Worm (Caenorhabditis elegans) whole organism, midembryonic: Measurements from ENCODE around the gene dph-7.

Experiments used
- T22C8.4 ChIP-seq: fragments of 200-800 bp; sonication (Bioruptor generic); IDR thresholded peaks from 2 replicates; pipeline ENCODE4 v1.3.6; 2022; ENCODE audit warnings: missing genetic modification characterization, missing compliant biosample characterization
- cog-1 ChIP-seq: sonication (generic microtip); optimal IDR thresholded peaks from 2 replicates; lab custom pipeline; 2016; ENCODE audit warnings: missing genetic modification characterization, missing compliant biosample characterization
- flt-1 ChIP-seq: fragments of 200-800 bp; sonication (Bioruptor generic); IDR thresholded peaks from 2 replicates; pipeline ENCODE4 v1.3.6; 2022; ENCODE audit warnings: missing genetic modification characterization, missing compliant biosample characterization
- med-1 ChIP-seq: sonication (generic microtip); optimal IDR thresholded peaks from 2 replicates; lab custom pipeline; 2017; ENCODE audit warnings: missing genetic modification characterization, mild to moderate bottlenecking, missing compliant biosample characterization, antibody characterized with exemption, missing genetic modification reagents; ENCODE audit not compliant: insufficient read depth
- ref-1 ChIP-seq: fragments of 200-800 bp; sonication (Bioruptor generic); conservative IDR thresholded peaks from 2 replicates; pipeline ENCODE4 v1.3.6; 2022; ENCODE audit warnings: missing genetic modification reagents, missing genetic modification characterization, missing compliant biosample characterization
- tab-1 ChIP-seq: fragments of 200-800 bp; sonication (Bioruptor generic); IDR thresholded peaks from 2 replicates; pipeline ENCODE4 v1.3.6; 2022; ENCODE audit warnings: missing genetic modification characterization, missing compliant biosample characterization
- ztf-23 ChIP-seq: fragments of 200-800 bp; sonication (Bioruptor generic); IDR thresholded peaks from 2 replicates; pipeline ENCODE4 v1.3.6; 2022; ENCODE audit warnings: missing genetic modification reagents, missing genetic modification characterization, missing compliant biosample characterization

DNA sequence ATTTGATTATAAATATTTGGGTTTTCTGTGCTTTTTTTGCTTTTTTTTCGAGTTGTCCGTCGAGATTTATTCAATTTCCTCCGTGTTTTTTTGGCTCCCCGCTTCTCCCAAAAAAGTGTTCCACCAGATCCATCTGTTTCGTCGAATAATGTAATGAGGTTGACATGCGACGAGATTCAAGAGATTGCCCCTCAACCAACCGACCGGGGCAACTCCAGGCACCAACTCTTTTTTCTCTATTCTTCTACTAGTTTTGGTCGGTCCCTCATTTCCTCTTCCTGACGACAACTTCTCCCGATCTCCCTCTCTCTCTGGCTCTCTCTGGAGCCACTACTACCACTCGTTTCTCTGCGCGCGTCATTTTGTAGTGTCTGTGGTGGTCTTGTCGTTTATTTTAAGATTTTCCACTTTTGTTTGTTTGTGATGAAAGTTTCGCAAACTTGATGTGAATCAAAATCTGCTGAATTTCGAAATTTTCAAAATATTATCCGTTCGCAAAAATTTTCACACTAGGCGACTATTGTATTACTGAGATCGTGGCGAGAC lies 32.9 kb downstream of the dph-7 start:
- TF ChIP-seq ref-1 (GFP tag; lab: Robert Waterston, UW) (no peak), med-1 (GFP tag; lab: Kevin White, UChicago) (no peak), T22C8.4 (GFP tag; lab: Robert Waterston, UW) (no peak), cog-1 (no peak), tab-1 (GFP tag; lab: Robert Waterston, UW) (no peak), ztf-23 (GFP tag; lab: Robert Waterston, UW) (no peak), flt-1 (GFP tag; lab: Robert Waterston, UW) (no peak)
